Worm (Caenorhabditis elegans): ENCODE data around the gene txt-6.

ce11 chrV:4559701-4560100 lies 47.0 kb downstream of the txt-6 start, which contains the start of gene Y61A9LA.7:
- TF ChIP-seq flt-1 (GFP tag; IDR thresholded peaks at IDR 0.05) (no peak), scrt-1 (GFP tag; IDR thresholded peaks at IDR 0.05) (no peak), aly-1 (tag; optimal IDR thresholded peaks at IDR 0.05) (no peak), hmbx-1 (tag; optimal IDR thresholded peaks at IDR 0.05) (no peak), ets-7 (tag; optimal IDR thresholded peaks at IDR 0.05) (no peak), hmg-4 (GFP tag; optimal IDR thresholded peaks at IDR 0.05) (no peak), hnd-1 (tag; optimal IDR thresholded peaks at IDR 0.05) (no peak), ama-1 (optimal IDR thresholded peaks at IDR 0.05) (no peak), ceh-13 (GFP tag; optimal IDR thresholded peaks at IDR 0.05) (no peak), tbx-11 (GFP tag; IDR thresholded peaks at IDR 0.05) (no peak)

Data from whole organism, early embryonic.